Worm (Caenorhabditis elegans) whole organism, L2 larva: ENCODE results near the gene Y66A7A.9.

Experiments
- F13H6.1 ChIP-seq: sonication (generic microtip); optimal IDR thresholded peaks from 2 replicates; lab custom pipeline; 2016; ENCODE audit warnings: missing genetic modification characterization, missing compliant biosample characterization
- R02D3.7 ChIP-seq: fragments of 150-350 bp; optimal IDR thresholded peaks from 2 replicates; lab custom pipeline; 2014; ENCODE audit warnings: missing biosample characterization, missing genetic modification characterization
- Y55F3AM.14 ChIP-seq: fragments of 200-800 bp; sonication (Bioruptor generic); optimal IDR thresholded peaks from 2 replicates; lab custom pipeline; 2018; ENCODE audit warnings: mild to moderate bottlenecking, missing genetic modification characterization, missing compliant biosample characterization
- ZK546.5 ChIP-seq: sonication (generic microtip); optimal IDR thresholded peaks from 2 replicates; lab custom pipeline; 2017; ENCODE audit warnings: missing biosample characterization, missing genetic modification characterization
- alr-1 ChIP-seq: fragments of 150-350 bp; optimal IDR thresholded peaks from 2 replicates; lab custom pipeline; 2014; ENCODE audit warnings: missing biosample characterization, missing genetic modification characterization
- aly-2 ChIP-seq: fragments of 150-350 bp; optimal IDR thresholded peaks from 2 replicates; lab custom pipeline; 2014; ENCODE audit warnings: missing biosample characterization, missing genetic modification characterization
- ama-1 ChIP-seq: fragments of 150-350 bp; optimal IDR thresholded peaks from 2 replicates; lab custom pipeline; 2018; ENCODE audit warnings: inconsistent platforms
- blmp-1 ChIP-seq: sonication (generic microtip); optimal IDR thresholded peaks from 2 replicates; lab custom pipeline; 2017; ENCODE audit warnings: missing genetic modification characterization, mild to moderate bottlenecking, missing compliant biosample characterization, antibody characterized with exemption, moderate library complexity; ENCODE audit not compliant: insufficient read depth
- ceh-82 ChIP-seq: fragments of 150-350 bp; optimal IDR thresholded peaks from 2 replicates; lab custom pipeline; 2014; ENCODE audit warnings: missing biosample characterization, missing genetic modification characterization
- dmd-4 ChIP-seq: sonication (generic microtip); optimal IDR thresholded peaks from 2 replicates; lab custom pipeline; 2017; ENCODE audit warnings: missing biosample characterization, missing genetic modification characterization
- egl-27 ChIP-seq: sonication (generic microtip); optimal IDR thresholded peaks from 3 replicates; lab custom pipeline; 2017; ENCODE audit warnings: missing biosample characterization, missing genetic modification reagents, missing genetic modification characterization
- elt-1 ChIP-seq: fragments of 150-350 bp; optimal IDR thresholded peaks from 2 replicates; lab custom pipeline; 2014; ENCODE audit warnings: missing biosample characterization, missing genetic modification characterization
- elt-3 ChIP-seq: sonication (generic microtip); optimal IDR thresholded peaks from 2 replicates; lab custom pipeline; 2017; ENCODE audit warnings: missing biosample characterization, missing genetic modification characterization
- fos-1 ChIP-seq: fragments of 150-350 bp; optimal IDR thresholded peaks from 2 replicates; lab custom pipeline; 2014; ENCODE audit warnings: missing biosample characterization, missing genetic modification characterization
- gmeb-1 ChIP-seq: fragments of 150-350 bp; optimal IDR thresholded peaks from 2 replicates; lab custom pipeline; 2014; ENCODE audit warnings: missing biosample characterization, missing genetic modification characterization
- lin-13 ChIP-seq: fragments of 150-350 bp; optimal IDR thresholded peaks from 2 replicates; lab custom pipeline; 2014; ENCODE audit warnings: missing biosample characterization, missing genetic modification reagents, missing genetic modification characterization
- lin-39 ChIP-seq: fragments of 150-350 bp; optimal IDR thresholded peaks from 2 replicates; lab custom pipeline; 2014; ENCODE audit warnings: missing biosample characterization, missing genetic modification reagents, missing genetic modification characterization
- lsy-2 ChIP-seq, 2 experiments: fragments of 150-350 bp in 1 of 2; sonication (generic microtip) in 1 of 2; optimal IDR thresholded peaks; 2 replicates each; lab custom pipeline; 2014 to 2017; ENCODE audit warnings: missing biosample characterization in 2 of 2, missing genetic modification characterization in 2 of 2
- mbf-1 ChIP-seq: sonication (generic microtip); optimal IDR thresholded peaks from 2 replicates; lab custom pipeline; 2017; ENCODE audit warnings: missing biosample characterization, missing genetic modification characterization
- mdl-1 ChIP-seq, 2 experiments: fragments of 150-350 bp in 1 of 2; sonication (generic microtip) in 1 of 2; optimal IDR thresholded peaks; 2 replicates each; lab custom pipeline; 2017; ENCODE audit warnings: missing biosample characterization in 2 of 2, missing genetic modification characterization in 2 of 2
- nhr-10 ChIP-seq: sonication (generic microtip); optimal IDR thresholded peaks from 2 replicates; lab custom pipeline; 2017; ENCODE audit warnings: missing biosample characterization, missing genetic modification characterization
- nhr-129 ChIP-seq: fragments of 150-350 bp; optimal IDR thresholded peaks from 2 replicates; lab custom pipeline; 2014; ENCODE audit warnings: missing biosample characterization, missing genetic modification characterization
- nhr-23 ChIP-seq: fragments of 150-350 bp; optimal IDR thresholded peaks from 2 replicates; lab custom pipeline; 2014; ENCODE audit warnings: missing biosample characterization, missing genetic modification reagents, missing genetic modification characterization
- nhr-25 ChIP-seq: fragments of 150-350 bp; sonication (generic microtip); optimal IDR thresholded peaks from 3 replicates; lab custom pipeline; 2014; ENCODE audit warnings: missing biosample characterization, missing genetic modification characterization
- nhr-6 ChIP-seq: fragments of 150-350 bp; optimal IDR thresholded peaks from 2 replicates; lab custom pipeline; 2014; ENCODE audit warnings: missing biosample characterization, missing genetic modification characterization
- nhr-77 ChIP-seq: fragments of 150-350 bp; optimal IDR thresholded peaks from 2 replicates; lab custom pipeline; 2014; ENCODE audit warnings: missing biosample characterization, missing genetic modification characterization
- peb-1 ChIP-seq: fragments of 150-350 bp; optimal IDR thresholded peaks from 2 replicates; lab custom pipeline; 2014; ENCODE audit warnings: missing biosample characterization, missing genetic modification characterization
- sem-4 ChIP-seq: fragments of 150-350 bp; optimal IDR thresholded peaks from 2 replicates; lab custom pipeline; 2014; ENCODE audit warnings: missing biosample characterization, missing genetic modification reagents, missing genetic modification characterization
- skn-1 ChIP-seq: sonication (generic microtip); optimal IDR thresholded peaks from 2 replicates; lab custom pipeline; 2017; ENCODE audit warnings: missing biosample characterization, missing genetic modification characterization
- sma-3 ChIP-seq: sonication (generic microtip); optimal IDR thresholded peaks from 2 replicates; lab custom pipeline; 2016; ENCODE audit warnings: missing genetic modification reagents, missing genetic modification characterization, missing compliant biosample characterization
- sma-9 ChIP-seq, 2 experiments: fragments of 150-350 bp in 1 of 2; sonication (generic microtip) in 1 of 2; optimal IDR thresholded peaks; 2 replicates each; lab custom pipeline; 2014 to 2016; ENCODE audit warnings: missing genetic modification characterization in 2 of 2, mild to moderate bottlenecking in 1 of 2, missing biosample characterization in 1 of 2, missing compliant biosample characterization in 1 of 2, missing genetic modification reagents in 1 of 2, moderate library complexity in 1 of 2
- snpc-4 ChIP-seq: fragments of 150-350 bp; optimal IDR thresholded peaks from 2 replicates; lab custom pipeline; 2014; ENCODE audit warnings: missing biosample characterization, missing genetic modification characterization
- unc-62 ChIP-seq: fragments of 150-350 bp; optimal IDR thresholded peaks from 2 replicates; lab custom pipeline; 2014; ENCODE audit warnings: missing biosample characterization, missing genetic modification reagents, missing genetic modification characterization
- zag-1 ChIP-seq: fragments of 150-350 bp; optimal IDR thresholded peaks from 2 replicates; lab custom pipeline; 2014; ENCODE audit warnings: missing biosample characterization, missing genetic modification characterization
- ztf-1 ChIP-seq: fragments of 200-800 bp; sonication (Bioruptor generic); conservative IDR thresholded peaks from 2 replicates; pipeline ENCODE4 v1.3.6; 2022; ENCODE audit warnings: missing genetic modification characterization, missing compliant biosample characterization
- ztf-4 ChIP-seq: fragments of 150-350 bp; optimal IDR thresholded peaks from 2 replicates; lab custom pipeline; 2014; ENCODE audit warnings: missing biosample characterization, missing genetic modification characterization

Gene Y66A7A.9

ce11 chrIII:11631111-11631510 lies 18.8 kb upstream of the Y66A7A.9 start:
- TF ChIP-seq nhr-10 (tag; lab: Kevin White, UChicago), result no peak
- peak; percentile 26 for TF ChIP-seq fos-1 (tag; lab: Kevin White, UChicago)
- no peak for TF ChIP-seq alr-1 (tag; lab: Kevin White, UChicago)
- no peak for TF ChIP-seq skn-1
- TF ChIP-seq, all 48 proteins: peak for 1

DNA sequence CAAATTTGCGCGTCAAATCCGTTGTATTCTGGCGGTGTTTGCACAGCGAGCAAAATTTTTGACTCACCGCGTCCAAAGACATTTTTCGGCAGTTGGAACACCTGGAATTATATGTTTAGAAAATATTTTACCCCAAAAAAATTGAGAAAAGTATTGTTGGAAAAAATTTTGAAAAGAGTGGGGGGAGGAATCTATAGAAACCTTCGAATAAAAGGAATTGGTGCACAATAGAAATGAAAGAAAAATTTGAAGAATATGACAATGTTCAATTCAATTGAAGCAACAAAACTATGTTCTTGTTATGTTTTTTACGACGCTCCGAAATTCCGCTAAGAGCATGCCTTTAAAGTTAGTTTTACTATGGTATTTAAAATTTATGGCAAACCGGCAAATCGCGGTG lies 17.1 kb upstream of the Y66A7A.9 start, which contains the start of gene Y66A7A.7:
Gene Y66A7A.7, minus strand, starts transcription at position 101 of the 400 bp plus-strand sequence.
- TF ChIP-seq ceh-82 (no peak), R02D3.7 (no peak), mbf-1 (tag; lab: Kevin White, UChicago) (no peak), egl-27 (tag; lab: Kevin White, UChicago) (no peak), lin-39 (tag; lab: Kevin White, UChicago) (no peak), lin-13 (no peak), nhr-10 (tag; lab: Kevin White, UChicago) (no peak)

ce11 chrIII:11627631-11628030 lies 15.4 kb upstream of the Y66A7A.9 start:
- TF ChIP-seq snpc-4 (tag; lab: Kevin White, UChicago) (no peak), ztf-1 (GFP tag; lab: Robert Waterston, UW) (no peak), zag-1 (tag; lab: Kevin White, UChicago) (no peak), lin-39 (tag; lab: Kevin White, UChicago) (no peak), sma-3 (GFP tag; lab: Kevin White, UChicago) (no peak), nhr-77 (tag; lab: Kevin White, UChicago) (no peak), elt-3 (tag; lab: Kevin White, UChicago) (no peak), dmd-4 (tag; lab: Kevin White, UChicago) (no peak), gmeb-1 (no peak), mbf-1 (tag; lab: Kevin White, UChicago) (no peak), lin-13 (no peak), nhr-6 (tag; lab: Kevin White, UChicago) (no peak), F13H6.1 (tag; lab: Kevin White, UChicago) (no peak), sem-4 (tag; lab: Kevin White, UChicago) (no peak)
- TF ChIP-seq, all 48 proteins: peak for 0

- TF ChIP-seq aly-2 (tag; lab: Kevin White, UChicago), result no peak
- peak in 1 of 2 experiments; percentile 12 for TF ChIP-seq lsy-2 (tag; optimal IDR thresholded peaks at IDR 0.05; lab: Kevin White, UChicago)
- TF ChIP-seq lin-13, result no peak
- no peak for TF ChIP-seq nhr-6 (tag; lab: Kevin White, UChicago)
- no peak for TF ChIP-seq ZK546.5 (tag; lab: Kevin White, UChicago)
- peak; percentile 35 for TF ChIP-seq sem-4 (tag; lab: Kevin White, UChicago)
- TF ChIP-seq elt-1, result no peak
- no peak for TF ChIP-seq fos-1 (tag; lab: Kevin White, UChicago)
- no peak for TF ChIP-seq zag-1 (tag; lab: Kevin White, UChicago)
- TF ChIP-seq unc-62, result no peak
- TF ChIP-seq peb-1, result no peak
- TF ChIP-seq nhr-77 (tag; lab: Kevin White, UChicago), result no peak
- no peak for TF ChIP-seq blmp-1 (tag; lab: Kevin White, UChicago)
- TF ChIP-seq nhr-25, result peak; percentile 72
- TF ChIP-seq nhr-23 (tag; lab: Kevin White, UChicago), result no peak
- no peak for TF ChIP-seq ztf-4 (tag; lab: Kevin White, UChicago)
- TF ChIP-seq mbf-1 (tag; lab: Kevin White, UChicago), result no peak
- no peak for TF ChIP-seq egl-27 (tag; lab: Kevin White, UChicago)
- no peak for TF ChIP-seq ceh-82
- TF ChIP-seq nhr-10 (tag; lab: Kevin White, UChicago), result no peak
- TF ChIP-seq R02D3.7, result no peak
- TF ChIP-seq alr-1 (tag; lab: Kevin White, UChicago), result no peak
- TF ChIP-seq ztf-1 (GFP tag; lab: Robert Waterston, UW), result no peak
- no peak for TF ChIP-seq sma-9 (GFP tag; optimal IDR thresholded peaks at IDR 0.05; lab: Kevin White, UChicago)
- no peak for TF ChIP-seq sma-9 (tag; optimal IDR thresholded peaks at IDR 0.05; lab: Kevin White, UChicago)
- no peak for TF ChIP-seq lin-39 (tag; lab: Kevin White, UChicago)
Measured at ce11 chrIII:11624838-11625292, 12.6 kb upstream of the Y66A7A.9 start, which contains the start of gene gly-8. TSS of gene gly-8 (plus strand) at chrIII:11625242.

- TF ChIP-seq gmeb-1, result no peak
- TF ChIP-seq nhr-77 (tag; lab: Kevin White, UChicago), result no peak
- no peak for TF ChIP-seq ZK546.5 (tag; lab: Kevin White, UChicago)
- TF ChIP-seq ztf-4 (tag; lab: Kevin White, UChicago), result no peak
- TF ChIP-seq fos-1 (tag; lab: Kevin White, UChicago), result no peak
- TF ChIP-seq Y55F3AM.14 (GFP tag; lab: Kevin White, UChicago), result no peak
- no peak for TF ChIP-seq ama-1 (lab: Kevin White, UChicago)
- no peak for TF ChIP-seq snpc-4 (tag; lab: Kevin White, UChicago)
- TF ChIP-seq mdl-1 (tag; optimal IDR thresholded peaks at IDR 0.05; lab: Kevin White, UChicago), result no peak
- TF ChIP-seq sma-9 (GFP tag; optimal IDR thresholded peaks at IDR 0.05; lab: Kevin White, UChicago), result no peak
- no peak for TF ChIP-seq sma-9 (tag; optimal IDR thresholded peaks at IDR 0.05; lab: Kevin White, UChicago)
- TF ChIP-seq nhr-129 (tag; lab: Kevin White, UChicago), result no peak
Measured at ce11 chrIII:11616446-11616845, 4.2 kb upstream of the Y66A7A.9 start, which contains the start of gene ceh-91. TSS of gene ceh-91 (plus strand) at chrIII:11616746.
